Fruit fly (Drosophila melanogaster) whole organism, pupa: ENCODE measurements around the gene HLH4C.
A peak's percentile ranks its signal among the peaks of the same experiment; 100 is the strongest.

Source experiments
- CG10348 ChIP-seq: fragments of 200-800 bp; sonication (Bioruptor generic); IDR thresholded peaks from 2 replicates; pipeline ENCODE4 v1.3.6; 2022; ENCODE audit warnings: missing biosample characterization, missing genetic modification characterization
- CG12605 ChIP-seq: fragments of 200-800 bp; sonication (Bioruptor generic); IDR thresholded peaks from 2 replicates; pipeline ENCODE4 v1.3.6; 2022; ENCODE audit warnings: missing biosample characterization, missing genetic modification characterization
- CG13204 ChIP-seq: fragments of 200-800 bp; sonication (Bioruptor generic); optimal IDR thresholded peaks from 2 replicates; lab custom pipeline; 2018; ENCODE audit warnings: missing biosample characterization, mild to moderate bottlenecking, missing genetic modification characterization, moderate library complexity
- CG14655 ChIP-seq: fragments of 200-800 bp; sonication (Bioruptor generic); optimal IDR thresholded peaks from 3 replicates; lab custom pipeline; 2017; ENCODE audit warnings: mild to moderate bottlenecking, missing biosample characterization, missing genetic modification reagents, missing genetic modification characterization
- CG15710 ChIP-seq: fragments of 200-800 bp; sonication (Bioruptor generic); optimal IDR thresholded peaks from 2 replicates; lab custom pipeline; 2018; ENCODE audit warnings: missing biosample characterization, mild to moderate bottlenecking, missing genetic modification characterization, moderate library complexity
- CG17806 ChIP-seq: fragments of 200-800 bp; sonication (Bioruptor generic); optimal IDR thresholded peaks from 2 replicates; lab custom pipeline; 2018; ENCODE audit warnings: missing biosample characterization, mild to moderate bottlenecking, missing genetic modification characterization, moderate library complexity
- CG32121 ChIP-seq: fragments of 200-800 bp; sonication (Bioruptor generic); IDR thresholded peaks from 2 replicates; pipeline ENCODE4 v1.3.6; 2022; ENCODE audit warnings: missing biosample characterization, missing genetic modification characterization
- CG34367 ChIP-seq: fragments of 200-800 bp; sonication (Bioruptor generic); optimal IDR thresholded peaks from 2 replicates; lab custom pipeline; 2018; ENCODE audit warnings: missing biosample characterization, mild to moderate bottlenecking, missing genetic modification characterization
- CG4496 ChIP-seq: fragments of 200-800 bp; sonication (Bioruptor generic); IDR thresholded peaks from 3 replicates; pipeline ENCODE4 v1.3.6; 2022; ENCODE audit warnings: missing biosample characterization, missing genetic modification characterization
- CG8159 ChIP-seq: fragments of 200-800 bp; sonication (Bioruptor generic); optimal IDR thresholded peaks from 3 replicates; lab custom pipeline; 2018; ENCODE audit warnings: missing biosample characterization, mild to moderate bottlenecking, missing genetic modification characterization, moderate library complexity
- CG8301 ChIP-seq: fragments of 200-800 bp; sonication (Bioruptor generic); optimal IDR thresholded peaks from 2 replicates; lab custom pipeline; 2018; ENCODE audit warnings: missing biosample characterization, mild to moderate bottlenecking, missing genetic modification characterization
- CG9948 ChIP-seq: fragments of 200-800 bp; sonication (Bioruptor generic); optimal IDR thresholded peaks from 2 replicates; lab custom pipeline; 2018; ENCODE audit warnings: missing biosample characterization, mild to moderate bottlenecking, missing genetic modification characterization, moderate library complexity
- D1 ChIP-seq: fragments of 200-800 bp; sonication (Bioruptor generic); optimal IDR thresholded peaks from 2 replicates; lab custom pipeline; 2018; ENCODE audit warnings: missing biosample characterization, mild to moderate bottlenecking, missing genetic modification characterization, moderate library complexity
- EcR ChIP-seq: fragments of 200-800 bp; sonication (Bioruptor generic); optimal IDR thresholded peaks from 3 replicates; lab custom pipeline; 2019; ENCODE audit warnings: missing biosample characterization, missing genetic modification characterization, mild to moderate bottlenecking, moderate library complexity, missing genetic modification reagents
- Ets98B ChIP-seq: fragments of 200-800 bp; sonication (Bioruptor generic); IDR thresholded peaks from 2 replicates; pipeline ENCODE4 v1.3.6; 2022; ENCODE audit warnings: missing biosample characterization, missing genetic modification characterization
- Pif1A ChIP-seq: fragments of 200-800 bp; sonication (Bioruptor generic); optimal IDR thresholded peaks from 3 replicates; lab custom pipeline; 2016; ENCODE audit warnings: missing biosample characterization, missing genetic modification characterization
- Pif1B ChIP-seq: fragments of 200-800 bp; sonication (Bioruptor generic); optimal IDR thresholded peaks from 3 replicates; lab custom pipeline; 2016; ENCODE audit warnings: missing biosample characterization, missing genetic modification characterization
- Snoo ChIP-seq: fragments of 200-800 bp; sonication (Bioruptor generic); optimal IDR thresholded peaks from 3 replicates; lab custom pipeline; 2017; ENCODE audit warnings: missing biosample characterization, mild to moderate bottlenecking, missing genetic modification characterization, inconsistent platforms
- fd96Ca ChIP-seq: fragments of 200-800 bp; sonication (Bioruptor generic); IDR thresholded peaks from 3 replicates; pipeline ENCODE4 v1.3.6; 2022; ENCODE audit warnings: missing biosample characterization, missing genetic modification characterization
- gl ChIP-seq: fragments of 200-800 bp; sonication (Bioruptor generic); optimal IDR thresholded peaks from 2 replicates; lab custom pipeline; 2018; ENCODE audit warnings: missing biosample characterization, mild to moderate bottlenecking, missing genetic modification characterization
- rn ChIP-seq: fragments of 200-800 bp; sonication (Bioruptor generic); IDR thresholded peaks from 2 replicates; pipeline ENCODE4 v1.3.6; 2022; ENCODE audit warnings: missing biosample characterization, missing genetic modification characterization

Gene HLH4C

dm6 chrX:4666650-4667360 is 19.6 kb upstream of the HLH4C start, which contains the start of gene CG3009:
Gene CG3009 (minus strand): TSS chrX:4666700.
- TF ChIP-seq fd96Ca (GFP tag; lab: Robert Waterston, UW), result peak; percentile 98
- peak; percentile 94 for TF ChIP-seq CG8301 (tag; lab: Kevin White, UChicago)
- peak; percentile 92 for TF ChIP-seq rn (GFP tag; lab: Robert Waterston, UW)
- TF ChIP-seq CG32121 (GFP tag; lab: Robert Waterston, UW), result peak; percentile 98
- peak; percentile 98 for TF ChIP-seq CG4496 (GFP tag; lab: Robert Waterston, UW)
- peak; percentile 94 for TF ChIP-seq CG9948 (tag; lab: Kevin White, UChicago)
- TF ChIP-seq Snoo (tag; lab: Kevin White, UChicago), result peak; percentile 98
- peak; percentile 95 for TF ChIP-seq CG14655
- TF ChIP-seq CG15710 (tag; lab: Kevin White, UChicago), result peak; percentile 96
- peak; percentile 96 for TF ChIP-seq CG12605 (GFP tag; lab: Robert Waterston, UW)
- peak; percentile 93 for TF ChIP-seq CG34367 (tag; lab: Kevin White, UChicago)
- TF ChIP-seq Pif1B (GFP tag; lab: Kevin White, UChicago), result peak; percentile 95
- TF ChIP-seq CG8159 (tag; lab: Kevin White, UChicago), result peak; percentile 94
- TF ChIP-seq CG13204 (GFP tag; lab: Kevin White, UChicago), result peak; percentile 94
- peak; percentile 68 for TF ChIP-seq EcR (GFP tag; lab: Kevin White, UChicago)
- TF ChIP-seq CG10348 (GFP tag; lab: Robert Waterston, UW), result peak; percentile 95
- TF ChIP-seq CG17806 (tag; lab: Kevin White, UChicago), result peak; percentile 93
- peak; percentile 85 for TF ChIP-seq gl (tag; lab: Kevin White, UChicago)
- TF ChIP-seq Pif1A, result peak; percentile 98
- TF ChIP-seq D1 (tag; lab: Kevin White, UChicago), result peak; percentile 91
- TF ChIP-seq Ets98B (GFP tag; lab: Robert Waterston, UW), result peak; percentile 98

DNA sequence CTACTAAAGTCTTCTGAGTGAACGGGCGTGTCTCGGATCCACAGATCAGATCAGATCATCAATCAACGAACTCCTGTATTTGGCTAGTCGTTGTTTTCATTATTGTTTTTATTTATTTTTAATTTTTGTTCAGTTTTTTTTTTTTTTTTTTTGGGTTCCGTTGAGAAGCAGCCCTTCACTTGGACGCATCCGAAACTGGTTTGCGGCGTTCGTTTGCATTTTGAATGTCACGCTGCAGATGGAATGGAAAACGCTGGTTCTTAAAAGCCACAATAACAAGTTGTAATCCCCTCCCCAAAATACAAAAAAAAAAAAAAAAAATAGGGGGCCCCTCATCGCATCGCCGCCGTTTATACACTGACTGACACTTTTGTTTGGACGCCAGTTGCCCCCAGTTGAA is 16.9 kb upstream of the HLH4C start:
- TF ChIP-seq CG13204 (GFP tag; lab: Kevin White, UChicago) (no peak), CG15710 (tag; lab: Kevin White, UChicago) (peak; percentile 8), gl (tag; lab: Kevin White, UChicago) (peak; percentile 5), Pif1A (peak; percentile 1), EcR (GFP tag; lab: Kevin White, UChicago) (peak; percentile 43), rn (GFP tag; lab: Robert Waterston, UW) (no peak)
- TF ChIP-seq, all 21 proteins: peak for 4

DNA sequence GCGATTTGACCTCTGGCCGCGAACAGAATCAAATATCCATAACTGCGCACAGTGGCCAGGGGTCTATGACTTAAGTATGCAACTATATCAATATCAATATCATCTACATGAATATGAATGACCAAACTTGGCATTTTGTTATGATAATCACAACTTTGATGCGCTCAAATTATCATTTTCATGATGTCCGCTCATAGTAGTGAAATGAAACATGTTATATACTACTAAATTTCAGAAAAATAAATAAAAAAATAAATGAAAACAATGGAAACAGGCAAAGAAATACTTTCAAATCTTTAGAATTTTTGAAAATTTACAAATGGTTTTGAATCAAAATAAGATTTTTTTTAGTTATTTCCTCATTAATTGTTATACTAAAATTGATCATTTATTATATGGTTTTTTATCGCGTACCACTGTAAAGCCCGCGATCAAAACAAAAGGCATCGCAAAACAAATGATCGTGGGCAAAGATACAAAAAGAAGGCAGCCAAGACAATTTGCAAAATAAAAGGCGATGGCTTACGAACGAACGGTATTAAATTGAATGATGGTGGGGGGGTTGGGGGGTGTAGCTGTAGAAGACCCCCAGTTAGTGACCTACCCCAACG is 13.5 kb upstream of the HLH4C start:
- peak; percentile 32 for TF ChIP-seq CG8159 (tag; lab: Kevin White, UChicago)
- TF ChIP-seq CG34367 (tag; lab: Kevin White, UChicago), result no peak
- no peak for TF ChIP-seq Pif1A
- TF ChIP-seq CG15710 (tag; lab: Kevin White, UChicago), result peak; percentile 9
- TF ChIP-seq CG8301 (tag; lab: Kevin White, UChicago), result no peak
- peak; percentile 25 for TF ChIP-seq CG9948 (tag; lab: Kevin White, UChicago)
- TF ChIP-seq CG32121 (GFP tag; lab: Robert Waterston, UW), result no peak
- TF ChIP-seq EcR (GFP tag; lab: Kevin White, UChicago), result no peak

DNA sequence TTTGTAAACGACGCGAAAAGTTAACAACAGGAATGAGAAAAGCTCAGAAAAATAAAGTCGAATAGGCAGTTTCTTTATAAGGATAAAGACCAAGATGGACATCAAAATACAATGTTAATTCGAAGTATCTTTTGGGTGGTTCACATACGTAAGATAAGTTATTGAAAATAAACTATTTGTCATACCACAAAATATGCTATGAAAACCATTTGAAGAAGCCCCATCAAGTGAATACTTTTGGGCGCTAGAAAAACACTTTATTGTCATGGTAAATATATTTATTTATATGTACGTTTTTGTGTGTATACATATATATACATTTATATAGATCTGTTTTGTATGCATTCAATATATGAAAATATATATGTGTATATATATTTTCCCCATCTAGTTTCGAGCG is 10.7 kb upstream of the HLH4C start:
- TF ChIP-seq gl (tag; lab: Kevin White, UChicago) (no peak), CG4496 (GFP tag; lab: Robert Waterston, UW) (peak; percentile 33; the same call in 1 of the 3 replicates)

dm6 chrX:4654397-4654796 is 7.2 kb upstream of the HLH4C start, which contains the start of gene CG15473:
Gene CG15473 (minus strand): TSS chrX:4654497.
- no peak for TF ChIP-seq CG13204 (GFP tag; lab: Kevin White, UChicago)
- no peak for TF ChIP-seq EcR (GFP tag; lab: Kevin White, UChicago)
- TF ChIP-seq D1 (tag; lab: Kevin White, UChicago), result no peak
- TF ChIP-seq CG8301 (tag; lab: Kevin White, UChicago), result no peak
- no peak for TF ChIP-seq rn (GFP tag; lab: Robert Waterston, UW)
- TF ChIP-seq gl (tag; lab: Kevin White, UChicago), result no peak
- TF ChIP-seq CG10348 (GFP tag; lab: Robert Waterston, UW), result no peak
- TF ChIP-seq CG34367 (tag; lab: Kevin White, UChicago), result no peak
- TF ChIP-seq CG32121 (GFP tag; lab: Robert Waterston, UW), result no peak

DNA sequence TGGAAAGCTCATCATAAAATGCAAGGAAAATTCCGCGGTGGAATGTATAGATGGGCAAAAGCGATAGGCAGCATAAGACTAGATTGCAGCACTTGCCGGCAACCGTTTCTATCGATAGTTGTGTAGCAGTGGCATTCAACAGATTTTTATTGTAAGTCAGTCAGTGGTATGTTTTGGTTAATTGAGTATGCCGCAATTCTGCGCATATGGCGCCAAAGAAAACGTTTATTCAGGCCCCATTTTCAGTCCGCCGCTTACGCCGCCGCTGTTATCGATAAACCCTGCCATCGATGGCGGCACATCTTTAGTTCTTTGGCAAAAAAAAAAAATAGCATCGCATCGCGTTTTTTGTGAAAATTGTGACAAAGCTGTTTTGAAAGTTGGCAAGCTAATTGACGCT is 2.5 kb upstream of the HLH4C start, which contains the start of the genes Cbp80 and Torsin:
Gene Cbp80 (plus strand): TSS at position 265 of the 400 bp plus-strand sequence.
Gene Torsin (minus strand): TSS at position 282 of the 400 bp plus-strand sequence.
- 0 out of 3 replicates have a peak, but pooled peaks have one; percentile 23 for TF ChIP-seq fd96Ca (GFP tag; lab: Robert Waterston, UW)
- no peak for TF ChIP-seq gl (tag; lab: Kevin White, UChicago)
- TF ChIP-seq CG32121 (GFP tag; lab: Robert Waterston, UW), result 0 out of 2 replicates have a peak, but pooled peaks have one; percentile 24
- no peak for TF ChIP-seq CG17806 (tag; lab: Kevin White, UChicago)
